Fruit fly (Drosophila melanogaster) whole organism, embryonic: ENCODE data around the gene CG31431.

Source experiments
- Abd-B ChIP-seq: fragments of 200-800 bp; sonication (Bioruptor generic); optimal IDR thresholded peaks from 2 replicates; lab custom pipeline; 2018; ENCODE audit warnings: missing biosample characterization, mild to moderate bottlenecking, missing genetic modification characterization, moderate library complexity
- Adf1 ChIP-seq: fragments of 200-800 bp; sonication (Bioruptor generic); IDR thresholded peaks from 2 replicates; pipeline ENCODE4 v1.3.6; 2022; ENCODE audit warnings: missing biosample characterization, missing genetic modification characterization
- Asciz ChIP-seq: fragments of 200-800 bp; sonication (Bioruptor generic); optimal IDR thresholded peaks from 2 replicates; lab custom pipeline; 2017; ENCODE audit warnings: missing biosample characterization, mild to moderate bottlenecking, missing genetic modification characterization, missing genetic modification reagents
- CG10431 ChIP-seq: fragments of 200-800 bp; sonication (Bioruptor generic); optimal IDR thresholded peaks from 3 replicates; lab custom pipeline; 2018; ENCODE audit warnings: missing biosample characterization, mild to moderate bottlenecking, missing genetic modification characterization
- CG10565 ChIP-seq: fragments of 200-800 bp; sonication (Bioruptor generic); optimal IDR thresholded peaks from 3 replicates; lab custom pipeline; 2016; ENCODE audit warnings: missing biosample characterization, mild to moderate bottlenecking, missing genetic modification characterization
- CG12744 ChIP-seq: fragments of 200-800 bp; sonication (Bioruptor generic); optimal IDR thresholded peaks from 2 replicates; lab custom pipeline; 2016; ENCODE audit warnings: missing biosample characterization, missing genetic modification characterization
- CG12942 ChIP-seq: fragments of 200-800 bp; sonication (Bioruptor generic); optimal IDR thresholded peaks from 3 replicates; lab custom pipeline; 2016; ENCODE audit warnings: missing biosample characterization, missing genetic modification characterization
- CG13894 ChIP-seq: fragments of 200-800 bp; sonication (Bioruptor generic); optimal IDR thresholded peaks from 3 replicates; lab custom pipeline; 2018; ENCODE audit warnings: missing biosample characterization, mild to moderate bottlenecking, missing genetic modification characterization, moderate library complexity
- CG14441 ChIP-seq: fragments of 200-800 bp; sonication (Bioruptor generic); IDR thresholded peaks from 2 replicates; pipeline ENCODE4 v1.3.6; 2022; ENCODE audit warnings: missing biosample characterization, missing genetic modification characterization
- CG15479 ChIP-seq: fragments of 200-800 bp; sonication (Bioruptor generic); optimal IDR thresholded peaks from 3 replicates; lab custom pipeline; 2019; ENCODE audit warnings: missing biosample characterization, mild to moderate bottlenecking, missing genetic modification characterization, moderate library complexity
- CG2875 ChIP-seq: fragments of 200-800 bp; sonication (Bioruptor generic); optimal IDR thresholded peaks from 2 replicates; lab custom pipeline; 2017; ENCODE audit warnings: missing biosample characterization, mild to moderate bottlenecking, missing genetic modification characterization, missing genetic modification reagents
- CG3065 ChIP-seq: fragments of 200-800 bp; sonication (Bioruptor generic); optimal IDR thresholded peaks from 2 replicates; lab custom pipeline; 2016; ENCODE audit warnings: missing biosample characterization, missing genetic modification characterization
- CG32772 ChIP-seq: fragments of 200-800 bp; sonication (Bioruptor generic); IDR thresholded peaks from 2 replicates; pipeline ENCODE4 v1.3.6; 2022; ENCODE audit warnings: missing biosample characterization, missing genetic modification characterization
- CG3838 ChIP-seq: fragments of 200-800 bp; sonication (Bioruptor generic); optimal IDR thresholded peaks from 3 replicates; lab custom pipeline; 2016; ENCODE audit warnings: missing biosample characterization, missing genetic modification characterization
- CG7745 ChIP-seq: fragments of 200-800 bp; sonication (Bioruptor generic); optimal IDR thresholded peaks from 2 replicates; lab custom pipeline; 2018; ENCODE audit warnings: missing biosample characterization, mild to moderate bottlenecking, missing genetic modification characterization, moderate library complexity
- CG9727 ChIP-seq: fragments of 200-800 bp; sonication (Bioruptor generic); optimal IDR thresholded peaks from 3 replicates; lab custom pipeline; 2017; ENCODE audit warnings: missing biosample characterization, mild to moderate bottlenecking, missing genetic modification characterization
- CkIIα-i1 ChIP-seq: fragments of 200-800 bp; sonication (Bioruptor generic); IDR thresholded peaks from 2 replicates; pipeline ENCODE4 v1.3.6; 2022; ENCODE audit warnings: missing biosample characterization, missing genetic modification characterization
- Dll ChIP-seq: fragments of 200-800 bp; sonication (Bioruptor generic); IDR thresholded peaks from 4 replicates; pipeline ENCODE4 v1.3.6; 2022; ENCODE audit warnings: missing biosample characterization, missing genetic modification characterization; ENCODE audit not compliant: partially characterized antibody
- Doc2 ChIP-seq: fragments of 200-800 bp; sonication (Bioruptor generic); IDR thresholded peaks from 2 replicates; pipeline ENCODE4 v1.3.6; 2022; ENCODE audit warnings: missing biosample characterization, missing genetic modification characterization
- HHEX ChIP-seq: fragments of 200-800 bp; sonication (Bioruptor generic); optimal IDR thresholded peaks from 3 replicates; lab custom pipeline; 2017; ENCODE audit warnings: missing biosample characterization, mild to moderate bottlenecking, missing genetic modification characterization, missing genetic modification reagents
- Hr39 ChIP-seq: fragments of >200 bp; optimal IDR thresholded peaks from 2 replicates; lab custom pipeline; 2017
- MTF-1 ChIP-seq: fragments of 200-800 bp; sonication (Bioruptor generic); optimal IDR thresholded peaks from 2 replicates; lab custom pipeline; 2018; ENCODE audit warnings: missing biosample characterization, mild to moderate bottlenecking, missing genetic modification characterization, borderline replicate concordance
- Max ChIP-seq: fragments of 200-800 bp; sonication (Bioruptor generic); optimal IDR thresholded peaks from 2 replicates; lab custom pipeline; 2016; ENCODE audit warnings: missing biosample characterization, mild to moderate bottlenecking, missing genetic modification characterization
- Nf-YA ChIP-seq: fragments of 200-800 bp; sonication (Bioruptor generic); IDR thresholded peaks from 2 replicates; pipeline ENCODE4 v1.3.6; 2022; ENCODE audit warnings: missing biosample characterization, missing genetic modification characterization
- Opbp ChIP-seq: fragments of 200-800 bp; sonication (Bioruptor generic); IDR thresholded peaks from 3 replicates; pipeline ENCODE4 v1.3.6; 2022; ENCODE audit warnings: missing biosample characterization, missing genetic modification characterization; ENCODE audit not compliant: partially characterized antibody
- Pdp1 ChIP-seq, 2 experiments: fragments of 200-800 bp; sonication (Bioruptor generic); optimal IDR thresholded peaks; 3 replicates each; lab custom pipeline; 2016; ENCODE audit warnings: missing biosample characterization in 2 of 2, missing genetic modification characterization in 2 of 2, mild to moderate bottlenecking in 1 of 2, moderate library complexity in 1 of 2
- Taf1 ChIP-seq: fragments of 200-800 bp; sonication (Bioruptor generic); IDR thresholded peaks from 2 replicates; pipeline ENCODE4 v1.3.6; 2022; ENCODE audit warnings: missing biosample characterization, missing genetic modification characterization
- abd-A ChIP-seq: fragments of 200-800 bp; sonication (Bioruptor generic); optimal IDR thresholded peaks from 3 replicates; lab custom pipeline; 2019; ENCODE audit warnings: missing biosample characterization, mild to moderate bottlenecking, missing genetic modification characterization, moderate library complexity
- bcd ChIP-seq: fragments of 200-800 bp; sonication (Bioruptor generic); optimal IDR thresholded peaks from 2 replicates; lab custom pipeline; 2017; ENCODE audit warnings: missing biosample characterization, mild to moderate bottlenecking, missing genetic modification characterization
- cad ChIP-seq: fragments of >200 bp; optimal IDR thresholded peaks from 2 replicates; lab custom pipeline; 2017; ENCODE audit warnings: missing biosample characterization, missing genetic modification characterization
- corto ChIP-seq: fragments of 200-800 bp; sonication (Bioruptor generic); optimal IDR thresholded peaks from 2 replicates; lab custom pipeline; 2016; ENCODE audit warnings: missing biosample characterization, mild to moderate bottlenecking, missing genetic modification characterization, moderate library complexity
- dm ChIP-seq: fragments of 200-800 bp; sonication (Bioruptor generic); optimal IDR thresholded peaks from 3 replicates; lab custom pipeline; 2016; ENCODE audit warnings: missing biosample characterization, missing genetic modification characterization
- eve ChIP-seq, 2 experiments: fragments of >200 bp; optimal IDR thresholded peaks; 2 replicates each; lab custom pipeline; 2017; ENCODE audit warnings: missing biosample characterization in 2 of 2, missing genetic modification characterization in 2 of 2
- gcm ChIP-seq: fragments of 200-800 bp; sonication (Bioruptor generic); optimal IDR thresholded peaks from 2 replicates; lab custom pipeline; 2019; ENCODE audit warnings: missing biosample characterization, mild to moderate bottlenecking, missing genetic modification characterization, moderate library complexity
- gcm2 ChIP-seq: fragments of 200-800 bp; sonication (Bioruptor generic); optimal IDR thresholded peaks from 2 replicates; lab custom pipeline; 2016; ENCODE audit warnings: missing biosample characterization, missing genetic modification characterization
- jigr1 ChIP-seq: fragments of 200-800 bp; sonication (Bioruptor generic); IDR thresholded peaks from 3 replicates; pipeline ENCODE4 v1.3.6; 2022; ENCODE audit warnings: missing biosample characterization, missing genetic modification characterization
- kni ChIP-seq: fragments of 200-800 bp; sonication (Bioruptor generic); optimal IDR thresholded peaks from 3 replicates; lab custom pipeline; 2017; ENCODE audit warnings: mild to moderate bottlenecking, missing biosample characterization, missing genetic modification reagents, missing genetic modification characterization
- lbe ChIP-seq: fragments of 200-800 bp; sonication (Bioruptor generic); optimal IDR thresholded peaks from 2 replicates; lab custom pipeline; 2016; ENCODE audit warnings: missing biosample characterization, mild to moderate bottlenecking, missing genetic modification characterization
- lola ChIP-seq, 3 experiments: fragments of >200 bp in 2 of 3; fragments of 200-800 bp in 1 of 3; sonication (Bioruptor generic) in 1 of 3; optimal IDR thresholded peaks; 2 replicates each; lab custom pipeline; 2017 to 2019; ENCODE audit warnings: missing biosample characterization in 3 of 3, missing genetic modification characterization in 3 of 3, mild to moderate bottlenecking in 1 of 3, moderate library complexity in 1 of 3
- nau ChIP-seq: fragments of 200-800 bp; sonication (Bioruptor generic); optimal IDR thresholded peaks from 3 replicates; lab custom pipeline; 2017; ENCODE audit warnings: missing biosample characterization, mild to moderate bottlenecking, missing genetic modification characterization, missing genetic modification reagents
- pfk ChIP-seq: fragments of 200-800 bp; sonication (Bioruptor generic); optimal IDR thresholded peaks from 2 replicates; lab custom pipeline; 2018; ENCODE audit warnings: missing biosample characterization, mild to moderate bottlenecking, missing genetic modification characterization, moderate library complexity
- phol ChIP-seq: fragments of 200-800 bp; sonication (Bioruptor generic); optimal IDR thresholded peaks from 3 replicates; lab custom pipeline; 2018; ENCODE audit warnings: missing biosample characterization, mild to moderate bottlenecking, missing genetic modification characterization, moderate library complexity
- row ChIP-seq: fragments of 200-800 bp; sonication (Bioruptor generic); IDR thresholded peaks from 3 replicates; pipeline ENCODE4 v1.3.6; 2022; ENCODE audit warnings: missing biosample characterization, missing genetic modification characterization
- slou ChIP-seq: fragments of 200-800 bp; sonication (Bioruptor generic); optimal IDR thresholded peaks from 3 replicates; lab custom pipeline; 2016; ENCODE audit warnings: missing biosample characterization, missing genetic modification characterization
- sr ChIP-seq: fragments of 200-800 bp; sonication (Bioruptor generic); IDR thresholded peaks from 3 replicates; pipeline ENCODE4 v1.3.6; 2022; ENCODE audit warnings: missing biosample characterization, missing genetic modification characterization
- stc ChIP-seq: fragments of 200-800 bp; sonication (Bioruptor generic); IDR thresholded peaks from 2 replicates; pipeline ENCODE4 v1.3.6; 2022; ENCODE audit warnings: missing biosample characterization, missing genetic modification characterization
- stwl ChIP-seq: fragments of 200-800 bp; sonication (Bioruptor generic); optimal IDR thresholded peaks from 3 replicates; lab custom pipeline; 2018; ENCODE audit warnings: missing biosample characterization, mild to moderate bottlenecking, missing genetic modification characterization, moderate library complexity
- tgo ChIP-seq: fragments of 200-800 bp; sonication (Bioruptor generic); IDR thresholded peaks from 3 replicates; pipeline ENCODE4 v1.3.6; 2022; ENCODE audit warnings: missing biosample characterization, missing genetic modification characterization
- tio ChIP-seq: fragments of 200-800 bp; sonication (Bioruptor generic); optimal IDR thresholded peaks from 2 replicates; lab custom pipeline; 2017; ENCODE audit warnings: missing biosample characterization, missing genetic modification characterization, inconsistent platforms
- wdn ChIP-seq: fragments of 200-800 bp; sonication (Bioruptor generic); IDR thresholded peaks from 2 replicates; pipeline ENCODE4 v1.3.6; 2022; ENCODE audit warnings: missing biosample characterization, missing genetic modification characterization
- zfh1 ChIP-seq: fragments of 200-800 bp; sonication (Bioruptor generic); IDR thresholded peaks from 3 replicates; pipeline ENCODE4 v1.3.6; 2022; ENCODE audit warnings: missing biosample characterization, missing genetic modification characterization

CG31431 gene

DNA sequence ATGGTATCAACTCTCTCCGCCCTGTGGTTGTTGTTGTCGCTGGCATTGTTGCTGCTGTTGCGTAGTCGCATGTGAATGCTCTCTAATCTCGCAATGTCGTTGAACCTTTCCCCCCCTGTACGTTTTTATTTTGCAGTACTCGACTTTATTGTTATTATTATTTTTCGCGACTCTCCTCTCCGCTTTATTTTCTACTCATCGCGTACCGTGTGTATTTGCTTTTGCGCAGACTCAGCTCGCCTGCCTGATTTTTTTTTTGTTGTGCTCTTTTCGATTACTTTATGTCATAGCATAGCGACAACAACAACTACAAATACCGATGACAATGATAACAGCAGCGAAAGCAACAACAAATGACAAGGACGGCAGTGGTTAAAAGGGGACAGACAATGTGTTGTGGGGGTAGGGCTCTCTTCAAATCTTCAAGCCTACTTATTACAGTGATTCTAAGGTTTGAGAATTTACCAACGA lies 41.0 kb upstream of the CG31431 start:
- TF ChIP-seq CG9727 (no peak), tgo (GFP tag; lab: Robert Waterston, UW) (0 out of 3 replicates have a peak, but pooled peaks have one; percentile 1), abd-A (tag; lab: Kevin White, UChicago) (no peak), phol (no peak), wdn (GFP tag; lab: Robert Waterston, UW) (no peak), Abd-B (GFP tag; lab: Kevin White, UChicago) (no peak), kni (GFP tag; lab: Kevin White, UChicago) (no peak), Doc2 (GFP tag; lab: Robert Waterston, UW) (no peak), CG7745 (tag; lab: Kevin White, UChicago) (no peak), CkIIα-i1 (GFP tag; lab: Robert Waterston, UW) (no peak), pfk (GFP tag; lab: Kevin White, UChicago) (no peak), stc (no peak), CG3065 (GFP tag; lab: Kevin White, UChicago) (no peak), cad (no peak), row (GFP tag; lab: Robert Waterston, UW) (no peak), CG15479 (GFP tag; lab: Kevin White, UChicago) (peak; percentile 76), CG12942 (GFP tag; lab: Kevin White, UChicago) (no peak), CG2875 (GFP tag; lab: Kevin White, UChicago) (no peak), jigr1 (no peak), Opbp (GFP tag; lab: Robert Waterston, UW) (no peak), Pdp1 (GFP tag; optimal IDR thresholded peaks at IDR 0.05; lab: Kevin White, UChicago) (peak in 1 of 2 experiments; percentile 81), Nf-YA (GFP tag; lab: Robert Waterston, UW) (no peak), gcm2 (GFP tag; lab: Kevin White, UChicago) (no peak), tio (GFP tag; lab: Kevin White, UChicago) (no peak), sr (GFP tag; lab: Robert Waterston, UW) (no peak), Max (GFP tag; lab: Kevin White, UChicago) (no peak), Asciz (GFP tag; lab: Kevin White, UChicago) (no peak), eve (GFP tag; optimal IDR thresholded peaks at IDR 0.05; lab: Kevin White, UChicago) (peak in 1 of 2 experiments; percentile 16), gcm (no peak), CG10431 (GFP tag; lab: Kevin White, UChicago) (no peak), CG3838 (peak; percentile 14), Adf1 (GFP tag; lab: Robert Waterston, UW) (no peak), slou (GFP tag; lab: Kevin White, UChicago) (no peak), CG13894 (no peak), CG10565 (GFP tag; lab: Kevin White, UChicago) (no peak), stwl (tag; lab: Kevin White, UChicago) (no peak), CG32772 (no peak), corto (no peak), MTF-1 (GFP tag; lab: Kevin White, UChicago) (no peak), bcd (GFP tag; lab: Kevin White, UChicago) (no peak), Dll (GFP tag; lab: Robert Waterston, UW) (0 out of 4 replicates have a peak, but pooled peaks have one; percentile 33), HHEX (GFP tag; lab: Kevin White, UChicago) (no peak), zfh1 (no peak), Hr39 (no peak), CG12744 (GFP tag; lab: Kevin White, UChicago) (no peak), dm (GFP tag; lab: Kevin White, UChicago) (no peak), lbe (GFP tag; lab: Kevin White, UChicago) (peak; percentile 51), nau (GFP tag; lab: Kevin White, UChicago) (no peak), lola (GFP tag; optimal IDR thresholded peaks at IDR 0.05; lab: Kevin White, UChicago) (no peak), Taf1 (GFP tag; lab: Robert Waterston, UW) (no peak), CG14441 (GFP tag; lab: Robert Waterston, UW) (no peak)
